Worm (Caenorhabditis elegans) whole organism, L2 larva: ENCODE measurements around the gene nhr-36.

Source experiments
- C34F6.9 ChIP-seq: fragments of 150-350 bp; optimal IDR thresholded peaks from 2 replicates; lab custom pipeline; 2014; ENCODE audit warnings: missing biosample characterization, missing genetic modification characterization
- R02D3.7 ChIP-seq: fragments of 150-350 bp; optimal IDR thresholded peaks from 2 replicates; lab custom pipeline; 2014; ENCODE audit warnings: missing biosample characterization, missing genetic modification characterization
- alr-1 ChIP-seq: fragments of 150-350 bp; optimal IDR thresholded peaks from 2 replicates; lab custom pipeline; 2014; ENCODE audit warnings: missing biosample characterization, missing genetic modification characterization
- aly-2 ChIP-seq: fragments of 150-350 bp; optimal IDR thresholded peaks from 2 replicates; lab custom pipeline; 2014; ENCODE audit warnings: missing biosample characterization, missing genetic modification characterization
- ama-1 ChIP-seq: fragments of 150-350 bp; optimal IDR thresholded peaks from 2 replicates; lab custom pipeline; 2018; ENCODE audit warnings: inconsistent platforms
- blmp-1 ChIP-seq: sonication (generic microtip); optimal IDR thresholded peaks from 2 replicates; lab custom pipeline; 2017; ENCODE audit warnings: missing genetic modification characterization, mild to moderate bottlenecking, missing compliant biosample characterization, antibody characterized with exemption, moderate library complexity; ENCODE audit not compliant: insufficient read depth
- ceh-16 ChIP-seq: fragments of 150-350 bp; optimal IDR thresholded peaks from 2 replicates; lab custom pipeline; 2014; ENCODE audit warnings: missing biosample characterization, missing genetic modification characterization
- crh-2 ChIP-seq: sonication (generic microtip); optimal IDR thresholded peaks from 2 replicates; lab custom pipeline; 2017; ENCODE audit warnings: missing biosample characterization, missing genetic modification characterization
- egl-27 ChIP-seq: sonication (generic microtip); optimal IDR thresholded peaks from 3 replicates; lab custom pipeline; 2017; ENCODE audit warnings: missing biosample characterization, missing genetic modification reagents, missing genetic modification characterization
- elt-1 ChIP-seq: fragments of 150-350 bp; optimal IDR thresholded peaks from 2 replicates; lab custom pipeline; 2014; ENCODE audit warnings: missing biosample characterization, missing genetic modification characterization
- elt-3 ChIP-seq: sonication (generic microtip); optimal IDR thresholded peaks from 2 replicates; lab custom pipeline; 2017; ENCODE audit warnings: missing biosample characterization, missing genetic modification characterization
- fos-1 ChIP-seq: fragments of 150-350 bp; optimal IDR thresholded peaks from 2 replicates; lab custom pipeline; 2014; ENCODE audit warnings: missing biosample characterization, missing genetic modification characterization
- gmeb-1 ChIP-seq: fragments of 150-350 bp; optimal IDR thresholded peaks from 2 replicates; lab custom pipeline; 2014; ENCODE audit warnings: missing biosample characterization, missing genetic modification characterization
- lin-11 ChIP-seq: fragments of 150-350 bp; sonication (generic microtip); optimal IDR thresholded peaks from 2 replicates; lab custom pipeline; 2014; ENCODE audit warnings: missing biosample characterization, missing genetic modification characterization, inconsistent platforms, mixed read lengths
- lsy-2 ChIP-seq, 2 experiments: fragments of 150-350 bp in 1 of 2; sonication (generic microtip) in 1 of 2; optimal IDR thresholded peaks; 2 replicates each; lab custom pipeline; 2014 to 2017; ENCODE audit warnings: missing biosample characterization in 2 of 2, missing genetic modification characterization in 2 of 2
- mab-5 ChIP-seq: fragments of 150-350 bp; optimal IDR thresholded peaks from 2 replicates; lab custom pipeline; 2014; ENCODE audit warnings: missing biosample characterization, missing genetic modification characterization
- mbf-1 ChIP-seq: sonication (generic microtip); optimal IDR thresholded peaks from 2 replicates; lab custom pipeline; 2017; ENCODE audit warnings: missing biosample characterization, missing genetic modification characterization
- mdl-1 ChIP-seq, 2 experiments: fragments of 150-350 bp in 1 of 2; sonication (generic microtip) in 1 of 2; optimal IDR thresholded peaks; 2 replicates each; lab custom pipeline; 2017; ENCODE audit warnings: missing biosample characterization in 2 of 2, missing genetic modification characterization in 2 of 2
- nhr-10 ChIP-seq: sonication (generic microtip); optimal IDR thresholded peaks from 2 replicates; lab custom pipeline; 2017; ENCODE audit warnings: missing biosample characterization, missing genetic modification characterization
- nhr-129 ChIP-seq: fragments of 150-350 bp; optimal IDR thresholded peaks from 2 replicates; lab custom pipeline; 2014; ENCODE audit warnings: missing biosample characterization, missing genetic modification characterization
- nhr-21 ChIP-seq: fragments of 150-350 bp; optimal IDR thresholded peaks from 2 replicates; lab custom pipeline; 2014; ENCODE audit warnings: missing biosample characterization, missing genetic modification characterization
- nhr-23 ChIP-seq: fragments of 150-350 bp; optimal IDR thresholded peaks from 2 replicates; lab custom pipeline; 2014; ENCODE audit warnings: missing biosample characterization, missing genetic modification reagents, missing genetic modification characterization
- nhr-237 ChIP-seq: fragments of 150-350 bp; optimal IDR thresholded peaks from 2 replicates; lab custom pipeline; 2014; ENCODE audit warnings: missing biosample characterization, missing genetic modification characterization
- nhr-25 ChIP-seq: fragments of 150-350 bp; sonication (generic microtip); optimal IDR thresholded peaks from 3 replicates; lab custom pipeline; 2014; ENCODE audit warnings: missing biosample characterization, missing genetic modification characterization
- nhr-6 ChIP-seq: fragments of 150-350 bp; optimal IDR thresholded peaks from 2 replicates; lab custom pipeline; 2014; ENCODE audit warnings: missing biosample characterization, missing genetic modification characterization
- nhr-77 ChIP-seq: fragments of 150-350 bp; optimal IDR thresholded peaks from 2 replicates; lab custom pipeline; 2014; ENCODE audit warnings: missing biosample characterization, missing genetic modification characterization
- peb-1 ChIP-seq: fragments of 150-350 bp; optimal IDR thresholded peaks from 2 replicates; lab custom pipeline; 2014; ENCODE audit warnings: missing biosample characterization, missing genetic modification characterization
- sem-4 ChIP-seq: fragments of 150-350 bp; optimal IDR thresholded peaks from 2 replicates; lab custom pipeline; 2014; ENCODE audit warnings: missing biosample characterization, missing genetic modification reagents, missing genetic modification characterization
- skn-1 ChIP-seq: sonication (generic microtip); optimal IDR thresholded peaks from 2 replicates; lab custom pipeline; 2017; ENCODE audit warnings: missing biosample characterization, missing genetic modification characterization
- sma-3 ChIP-seq: sonication (generic microtip); optimal IDR thresholded peaks from 2 replicates; lab custom pipeline; 2016; ENCODE audit warnings: missing genetic modification reagents, missing genetic modification characterization, missing compliant biosample characterization
- sma-9 ChIP-seq, 2 experiments: fragments of 150-350 bp in 1 of 2; sonication (generic microtip) in 1 of 2; optimal IDR thresholded peaks; 2 replicates each; lab custom pipeline; 2014 to 2016; ENCODE audit warnings: missing genetic modification characterization in 2 of 2, mild to moderate bottlenecking in 1 of 2, missing biosample characterization in 1 of 2, missing compliant biosample characterization in 1 of 2, missing genetic modification reagents in 1 of 2, moderate library complexity in 1 of 2
- snpc-4 ChIP-seq: fragments of 150-350 bp; optimal IDR thresholded peaks from 2 replicates; lab custom pipeline; 2014; ENCODE audit warnings: missing biosample characterization, missing genetic modification characterization
- unc-39 ChIP-seq: fragments of 150-350 bp; optimal IDR thresholded peaks from 2 replicates; lab custom pipeline; 2014; ENCODE audit warnings: missing biosample characterization, missing genetic modification characterization
- unc-55 ChIP-seq: fragments of 150-350 bp; sonication (generic microtip); optimal IDR thresholded peaks from 3 replicates; lab custom pipeline; 2014; ENCODE audit warnings: missing biosample characterization, missing genetic modification reagents, missing genetic modification characterization
- unc-62 ChIP-seq: fragments of 150-350 bp; optimal IDR thresholded peaks from 2 replicates; lab custom pipeline; 2014; ENCODE audit warnings: missing biosample characterization, missing genetic modification reagents, missing genetic modification characterization
- zag-1 ChIP-seq: fragments of 150-350 bp; optimal IDR thresholded peaks from 2 replicates; lab custom pipeline; 2014; ENCODE audit warnings: missing biosample characterization, missing genetic modification characterization
- ztf-1 ChIP-seq: fragments of 200-800 bp; sonication (Bioruptor generic); conservative IDR thresholded peaks from 2 replicates; pipeline ENCODE4 v1.3.6; 2022; ENCODE audit warnings: missing genetic modification characterization, missing compliant biosample characterization
- ztf-11 ChIP-seq: sonication (generic microtip); optimal IDR thresholded peaks from 2 replicates; lab custom pipeline; 2017; ENCODE audit warnings: missing biosample characterization, missing genetic modification characterization
- ztf-4 ChIP-seq: fragments of 150-350 bp; optimal IDR thresholded peaks from 2 replicates; lab custom pipeline; 2014; ENCODE audit warnings: missing biosample characterization, missing genetic modification characterization

The nhr-36 gene

ce11 chrV:9293359-9293758 is 32.0 kb upstream of the nhr-36 start:
- TF ChIP-seq ceh-16 (tag; lab: Kevin White, UChicago) (no peak), C34F6.9 (tag; lab: Kevin White, UChicago) (no peak), nhr-23 (tag; lab: Kevin White, UChicago) (no peak), ztf-11 (tag; lab: Kevin White, UChicago) (no peak), zag-1 (tag; lab: Kevin White, UChicago) (peak; percentile 17), unc-55 (GFP tag; lab: Kevin White, UChicago) (peak; percentile 29), nhr-237 (tag; lab: Kevin White, UChicago) (no peak), unc-62 (GFP tag; lab: Kevin White, UChicago) (no peak), snpc-4 (tag; lab: Kevin White, UChicago) (no peak), ama-1 (lab: Kevin White, UChicago) (no peak), fos-1 (tag; lab: Kevin White, UChicago) (no peak), nhr-77 (tag; lab: Kevin White, UChicago) (no peak), crh-2 (no peak), nhr-21 (peak; percentile 3), egl-27 (tag; lab: Kevin White, UChicago) (no peak), lsy-2 (tag; optimal IDR thresholded peaks at IDR 0.05; lab: Kevin White, UChicago) (no peak), unc-39 (tag; lab: Kevin White, UChicago) (no peak), elt-3 (no peak), lin-11 (tag; lab: Kevin White, UChicago) (peak; percentile 28)

ce11 chrV:9291919-9292318 is 30.5 kb upstream of the nhr-36 start, which contains the start of gene ZK682.7:
ZK682.7 (minus strand) TSS chrV:9292165.
- TF ChIP-seq sma-9 (GFP tag; optimal IDR thresholded peaks at IDR 0.05; lab: Kevin White, UChicago) (no peak), sma-9 (tag; optimal IDR thresholded peaks at IDR 0.05; lab: Kevin White, UChicago) (no peak), nhr-129 (tag; lab: Kevin White, UChicago) (no peak), egl-27 (tag; lab: Kevin White, UChicago) (no peak), peb-1 (no peak), elt-1 (tag; lab: Kevin White, UChicago) (no peak), sem-4 (no peak), mdl-1 (tag; optimal IDR thresholded peaks at IDR 0.05; lab: Kevin White, UChicago) (no peak), gmeb-1 (no peak), lin-11 (tag; lab: Kevin White, UChicago) (no peak), crh-2 (no peak), nhr-25 (no peak), ceh-16 (tag; lab: Kevin White, UChicago) (no peak), ama-1 (lab: Kevin White, UChicago) (no peak), fos-1 (tag; lab: Kevin White, UChicago) (no peak), sma-3 (GFP tag; lab: Kevin White, UChicago) (no peak), mab-5 (tag; lab: Kevin White, UChicago) (no peak), alr-1 (no peak), ztf-11 (tag; lab: Kevin White, UChicago) (no peak), elt-3 (no peak), mbf-1 (no peak)
- TF ChIP-seq, all 48 proteins: peak for 0

ce11 chrV:9287460-9287859 is 26.1 kb upstream of the nhr-36 start, which contains the start of gene lron-2:
lron-2 (minus strand) TSS chrV:9287560.
- TF ChIP-seq peb-1 (peak; percentile 17), ztf-4 (tag; lab: Kevin White, UChicago) (no peak)
- TF ChIP-seq, all 48 proteins: peak for 1

ce11 chrV:9283452-9283851 is 22.1 kb upstream of the nhr-36 start:
- no peak for TF ChIP-seq R02D3.7 (tag; lab: Kevin White, UChicago)
- TF ChIP-seq ama-1 (lab: Kevin White, UChicago), result no peak
- TF ChIP-seq nhr-23 (tag; lab: Kevin White, UChicago), result no peak
- no peak for TF ChIP-seq unc-55 (GFP tag; lab: Kevin White, UChicago)
- no peak for TF ChIP-seq nhr-237 (tag; lab: Kevin White, UChicago)
- TF ChIP-seq C34F6.9 (tag; lab: Kevin White, UChicago), result no peak
- no peak for TF ChIP-seq aly-2 (tag; lab: Kevin White, UChicago)

- TF ChIP-seq skn-1 (tag; lab: Kevin White, UChicago) (no peak), ztf-1 (GFP tag; lab: Robert Waterston, UW) (no peak), blmp-1 (tag; lab: Kevin White, UChicago) (no peak), unc-39 (tag; lab: Kevin White, UChicago) (no peak), ama-1 (lab: Kevin White, UChicago) (no peak), C34F6.9 (tag; lab: Kevin White, UChicago) (no peak), snpc-4 (tag; lab: Kevin White, UChicago) (no peak), elt-1 (tag; lab: Kevin White, UChicago) (no peak), nhr-6 (tag; lab: Kevin White, UChicago) (no peak), sma-9 (GFP tag; optimal IDR thresholded peaks at IDR 0.05; lab: Kevin White, UChicago) (no peak), sma-9 (tag; optimal IDR thresholded peaks at IDR 0.05; lab: Kevin White, UChicago) (no peak), nhr-10 (tag; lab: Kevin White, UChicago) (no peak), elt-3 (no peak), nhr-237 (tag; lab: Kevin White, UChicago) (no peak)
Measured at ce11 chrV:9282110-9282509, 20.7 kb upstream of the nhr-36 start, which contains the start of gene hlh-10. hlh-10 (minus strand) TSS chrV:9282210.
